Worm (Caenorhabditis elegans) whole organism, L1 larva: ENCODE data around the gene C37C3.10.

Experiments
- C04F5.9 ChIP-seq: sonication (generic microtip); optimal IDR thresholded peaks from 2 replicates; lab custom pipeline; 2016; ENCODE audit warnings: missing genetic modification characterization, missing compliant biosample characterization
- C16A3.4 ChIP-seq: fragments of 150-350 bp; optimal IDR thresholded peaks from 2 replicates; lab custom pipeline; 2014; ENCODE audit warnings: missing biosample characterization, missing genetic modification characterization
- C34B4.2 ChIP-seq: sonication (generic microtip); optimal IDR thresholded peaks from 2 replicates; lab custom pipeline; 2017; ENCODE audit warnings: mild to moderate bottlenecking, missing genetic modification characterization, missing compliant biosample characterization
- aha-1 ChIP-seq: fragments of 150-350 bp; optimal IDR thresholded peaks from 2 replicates; lab custom pipeline; 2014; ENCODE audit warnings: missing biosample characterization, missing genetic modification characterization
- alr-1 ChIP-seq: fragments of 200-800 bp; sonication (Bioruptor generic); optimal IDR thresholded peaks from 2 replicates; lab custom pipeline; 2018; ENCODE audit warnings: borderline replicate concordance, mild to moderate bottlenecking, missing genetic modification characterization, missing compliant biosample characterization
- aly-2 ChIP-seq: fragments of 150-350 bp; optimal IDR thresholded peaks from 2 replicates; lab custom pipeline; 2014; ENCODE audit warnings: missing biosample characterization, missing genetic modification characterization
- ama-1 ChIP-seq: fragments of 150-350 bp; optimal IDR thresholded peaks from 2 replicates; lab custom pipeline; 2014
- blmp-1 ChIP-seq: fragments of 150-350 bp; optimal IDR thresholded peaks from 2 replicates; lab custom pipeline; 2014; ENCODE audit warnings: missing biosample characterization, missing genetic modification characterization
- ceh-8 ChIP-seq: fragments of 200-800 bp; sonication (Bioruptor generic); optimal IDR thresholded peaks from 2 replicates; lab custom pipeline; 2018; ENCODE audit warnings: mild to moderate bottlenecking, missing genetic modification characterization, moderate library complexity, missing compliant biosample characterization
- ceh-82 ChIP-seq, 3 experiments: fragments of 150-350 bp in 1 of 3; sonication (generic microtip) in 2 of 3; optimal IDR thresholded peaks; 2 replicates each; lab custom pipeline; 2014 to 2017; ENCODE audit warnings: missing biosample characterization in 3 of 3, missing genetic modification characterization in 3 of 3
- ceh-88 ChIP-seq: fragments of 200-800 bp; sonication (Bioruptor generic); IDR thresholded peaks from 2 replicates; pipeline ENCODE4 v1.3.6; 2022; ENCODE audit warnings: missing genetic modification characterization, missing compliant biosample characterization
- ces-1 ChIP-seq: fragments of 150-350 bp; optimal IDR thresholded peaks from 2 replicates; lab custom pipeline; 2014; ENCODE audit warnings: missing biosample characterization, missing genetic modification reagents, missing genetic modification characterization
- dsc-1 ChIP-seq: sonication (generic microtip); optimal IDR thresholded peaks from 2 replicates; lab custom pipeline; 2016; ENCODE audit warnings: mild to moderate bottlenecking, missing genetic modification characterization, missing compliant biosample characterization
- efl-1 ChIP-seq, 4 experiments: fragments of 150-350 bp; optimal IDR thresholded peaks in 3 of 4; peaks in 1 of 4; 1 replicate in 1 of 4; 2 replicates in 3 of 4; lab custom pipeline; 2014; ENCODE audit warnings: missing biosample characterization in 2 of 4, missing genetic modification characterization in 2 of 4, missing genetic modification reagents in 2 of 4
- egl-13 ChIP-seq: sonication (generic microtip); optimal IDR thresholded peaks from 2 replicates; lab custom pipeline; 2016; ENCODE audit warnings: missing genotype, missing genetic modification reagents, missing genetic modification characterization, missing compliant biosample characterization
- elt-3 ChIP-seq, 6 experiments: fragments of 150-350 bp in 1 of 6; sonication (generic microtip); optimal IDR thresholded peaks; 2 replicates each; lab custom pipeline; 2017 to 2018; ENCODE audit warnings: missing biosample characterization in 6 of 6, missing genetic modification characterization in 6 of 6, inconsistent platforms in 1 of 6
- fkh-8 ChIP-seq: sonication (generic microtip); optimal IDR thresholded peaks from 2 replicates; lab custom pipeline; 2016; ENCODE audit warnings: mild to moderate bottlenecking, missing genetic modification characterization, missing compliant biosample characterization
- hlh-17 ChIP-seq: fragments of 200-800 bp; sonication (Bioruptor generic); optimal IDR thresholded peaks from 2 replicates; lab custom pipeline; 2018; ENCODE audit warnings: missing genetic modification characterization, mild to moderate bottlenecking, missing compliant biosample characterization, moderate library complexity, borderline replicate concordance
- hlh-4 ChIP-seq: sonication (generic microtip); optimal IDR thresholded peaks from 2 replicates; lab custom pipeline; 2016; ENCODE audit warnings: mild to moderate bottlenecking, missing genetic modification characterization, missing compliant biosample characterization
- hpl-2 ChIP-seq: fragments of 150-350 bp; optimal IDR thresholded peaks from 2 replicates; lab custom pipeline; 2014; ENCODE audit warnings: missing biosample characterization, missing genetic modification reagents, missing genetic modification characterization
- isw-1 ChIP-seq: fragments of 200-800 bp; sonication (Bioruptor generic); IDR thresholded peaks from 2 replicates; pipeline ENCODE4 v1.3.6; 2022; ENCODE audit warnings: missing genetic modification characterization, missing compliant biosample characterization
- jun-1 ChIP-seq: fragments of 150-350 bp; optimal IDR thresholded peaks from 2 replicates; lab custom pipeline; 2014; ENCODE audit warnings: missing biosample characterization, missing genetic modification reagents, missing genetic modification characterization
- lin-13 ChIP-seq: fragments of 150-350 bp; optimal IDR thresholded peaks from 2 replicates; lab custom pipeline; 2014; ENCODE audit warnings: missing biosample characterization, missing genetic modification reagents, missing genetic modification characterization
- lin-15B ChIP-seq: fragments of 150-350 bp; sonication (generic microtip); optimal IDR thresholded peaks from 3 replicates; lab custom pipeline; 2014; ENCODE audit warnings: missing biosample characterization, missing genetic modification characterization
- lin-35 ChIP-seq, 2 experiments: fragments of 150-350 bp; optimal IDR thresholded peaks; 2 replicates each; lab custom pipeline; 2014; ENCODE audit warnings: missing biosample characterization in 2 of 2, missing genetic modification characterization in 2 of 2, missing genetic modification reagents in 2 of 2
- lin-39 ChIP-seq: fragments of 150-350 bp; optimal IDR thresholded peaks from 2 replicates; lab custom pipeline; 2014; ENCODE audit warnings: missing biosample characterization, missing genetic modification reagents, missing genetic modification characterization
- mab-9 ChIP-seq: fragments of 200-800 bp; sonication (Bioruptor generic); IDR thresholded peaks from 2 replicates; pipeline ENCODE4 v1.3.6; 2022; ENCODE audit warnings: missing genetic modification reagents, missing genetic modification characterization, missing compliant biosample characterization
- mdl-1 ChIP-seq, 2 experiments: fragments of 150-350 bp; optimal IDR thresholded peaks; 2 replicates each; lab custom pipeline; 2014 to 2017; ENCODE audit warnings: missing biosample characterization in 2 of 2, missing genetic modification characterization in 2 of 2, inconsistent platforms in 1 of 2
- mef-2 ChIP-seq: fragments of 150-350 bp; optimal IDR thresholded peaks from 2 replicates; lab custom pipeline; 2014; ENCODE audit warnings: missing biosample characterization, missing genetic modification characterization
- mep-1 ChIP-seq: fragments of 150-350 bp; optimal IDR thresholded peaks from 2 replicates; lab custom pipeline; 2014; ENCODE audit warnings: missing biosample characterization, missing genetic modification characterization
- nhr-11 ChIP-seq: fragments of 150-350 bp; optimal IDR thresholded peaks from 2 replicates; lab custom pipeline; 2014; ENCODE audit warnings: missing biosample characterization, missing genetic modification characterization
- nhr-20 ChIP-seq: sonication (generic microtip); optimal IDR thresholded peaks from 2 replicates; lab custom pipeline; 2016; ENCODE audit warnings: mild to moderate bottlenecking, missing genetic modification characterization, missing compliant biosample characterization
- nhr-28 ChIP-seq: fragments of 150-350 bp; optimal IDR thresholded peaks from 2 replicates; lab custom pipeline; 2014; ENCODE audit warnings: missing biosample characterization, missing genetic modification characterization
- nhr-71 ChIP-seq: sonication (generic microtip); optimal IDR thresholded peaks from 2 replicates; lab custom pipeline; 2016; ENCODE audit warnings: mild to moderate bottlenecking, missing genetic modification characterization, moderate library complexity, missing compliant biosample characterization
- nhr-77 ChIP-seq: fragments of 150-350 bp; optimal IDR thresholded peaks from 2 replicates; lab custom pipeline; 2014; ENCODE audit warnings: missing biosample characterization, missing genetic modification characterization
- nhr-84 ChIP-seq: sonication (generic microtip); optimal IDR thresholded peaks from 2 replicates; lab custom pipeline; 2017; ENCODE audit warnings: missing biosample characterization, missing genetic modification characterization
- nhr-85 ChIP-seq: sonication (generic microtip); peaks from one replicate; lab custom pipeline; 2016; ENCODE audit warnings: missing genetic modification characterization, inconsistent platforms, missing compliant biosample characterization
- rnt-1 ChIP-seq: sonication (generic microtip); optimal IDR thresholded peaks from 2 replicates; lab custom pipeline; 2016; ENCODE audit warnings: mild to moderate bottlenecking, missing genetic modification characterization, moderate library complexity, missing compliant biosample characterization
- skn-1 ChIP-seq: fragments of 150-350 bp; optimal IDR thresholded peaks from 2 replicates; lab custom pipeline; 2014; ENCODE audit warnings: missing biosample characterization, missing genetic modification characterization
- snu-23 ChIP-seq: sonication (generic microtip); optimal IDR thresholded peaks from 2 replicates; lab custom pipeline; 2016; ENCODE audit warnings: missing genetic modification characterization, missing compliant biosample characterization
- sox-4 ChIP-seq: sonication (generic microtip); optimal IDR thresholded peaks from 2 replicates; lab custom pipeline; 2016; ENCODE audit warnings: missing genetic modification characterization, missing compliant biosample characterization
- sptf-1 ChIP-seq: fragments of 150-350 bp; optimal IDR thresholded peaks from 2 replicates; lab custom pipeline; 2014; ENCODE audit warnings: missing biosample characterization, missing genetic modification characterization
- sup-37 ChIP-seq: fragments of 200-800 bp; sonication (Bioruptor generic); optimal IDR thresholded peaks from 2 replicates; lab custom pipeline; 2018; ENCODE audit warnings: mild to moderate bottlenecking, missing genetic modification characterization, missing compliant biosample characterization
- tbx-2 ChIP-seq: sonication (generic microtip); optimal IDR thresholded peaks from 2 replicates; lab custom pipeline; 2016; ENCODE audit warnings: missing genetic modification characterization, missing compliant biosample characterization
- unc-130 ChIP-seq: fragments of 150-350 bp; optimal IDR thresholded peaks from 2 replicates; lab custom pipeline; 2017; ENCODE audit warnings: missing biosample characterization, missing genetic modification characterization, inconsistent platforms
- unc-62 ChIP-seq: fragments of 150-350 bp; optimal IDR thresholded peaks from 2 replicates; lab custom pipeline; 2014; ENCODE audit warnings: missing biosample characterization, missing genetic modification reagents, missing genetic modification characterization
- unc-98 ChIP-seq: fragments of 200-800 bp; sonication (Bioruptor generic); IDR thresholded peaks from 2 replicates; pipeline ENCODE4 v1.3.6; 2022; ENCODE audit warnings: missing genetic modification characterization, missing compliant biosample characterization
- vab-15 ChIP-seq: sonication (generic microtip); optimal IDR thresholded peaks from 2 replicates; lab custom pipeline; 2017; ENCODE audit warnings: missing genotype, mild to moderate bottlenecking, missing genetic modification characterization, missing compliant biosample characterization
- zag-1 ChIP-seq: fragments of 150-350 bp; optimal IDR thresholded peaks from 2 replicates; lab custom pipeline; 2014; ENCODE audit warnings: missing biosample characterization, missing genetic modification characterization
- zip-4 ChIP-seq: fragments of 200-800 bp; sonication (Bioruptor generic); optimal IDR thresholded peaks from 2 replicates; lab custom pipeline; 2018; ENCODE audit warnings: mild to moderate bottlenecking, missing genetic modification characterization, moderate library complexity, missing compliant biosample characterization
- ztf-11 ChIP-seq, 2 experiments: sonication (generic microtip); optimal IDR thresholded peaks; 2 replicates each; lab custom pipeline; 2016 to 2017; ENCODE audit warnings: missing genetic modification characterization in 2 of 2, missing biosample characterization in 1 of 2, missing compliant biosample characterization in 1 of 2
- ztf-4 ChIP-seq: fragments of 150-350 bp; optimal IDR thresholded peaks from 2 replicates; lab custom pipeline; 2014; ENCODE audit warnings: missing biosample characterization, missing genetic modification characterization

The C37C3.10 gene

ce11 chrV:7822655-7823054, 40.2 kb downstream of the C37C3.10 start (continued):
- TF ChIP-seq ztf-11 (tag; optimal IDR thresholded peaks at IDR 0.05; lab: Kevin White, UChicago): no peak
- TF ChIP-seq zag-1 (tag; lab: Kevin White, UChicago): no peak
- TF ChIP-seq ceh-88 (GFP tag; lab: Robert Waterston, UW): no peak
- no peak for TF ChIP-seq blmp-1 (tag; lab: Kevin White, UChicago)
- TF ChIP-seq ces-1 (GFP tag; lab: Kevin White, UChicago): no peak
- TF ChIP-seq fkh-8: no peak
- no peak for TF ChIP-seq nhr-28 (tag; lab: Kevin White, UChicago)
- TF ChIP-seq C16A3.4 (tag; lab: Kevin White, UChicago): no peak
- peak; percentile 46 for TF ChIP-seq unc-130 (tag; lab: Kevin White, UChicago)
- no peak for TF ChIP-seq mab-9
- no peak for TF ChIP-seq hlh-4 (tag; lab: Kevin White, UChicago)
- peak; percentile 33 for TF ChIP-seq mef-2
- TF ChIP-seq rnt-1 (tag; lab: Kevin White, UChicago): peak; percentile 80
- TF ChIP-seq ceh-8 (GFP tag; lab: Kevin White, UChicago): no peak
- no peak for TF ChIP-seq C34B4.2 (tag; lab: Kevin White, UChicago)
- no peak for TF ChIP-seq jun-1 (tag; lab: Kevin White, UChicago)
- TF ChIP-seq sox-4: no peak
- TF ChIP-seq hpl-2 (GFP tag; lab: Kevin White, UChicago): no peak
- no peak for TF ChIP-seq efl-1 (optimal IDR thresholded peaks at IDR 0.05; lab: Kevin White, UChicago)
- no peak for TF ChIP-seq efl-1 (GFP tag; optimal IDR thresholded peaks at IDR 0.05 in 1 of 2; lab: Kevin White, UChicago)
- TF ChIP-seq nhr-11: no peak
- peak; percentile 23 for TF ChIP-seq lin-39 (tag; lab: Kevin White, UChicago)
- no peak for TF ChIP-seq lin-15B (tag; lab: Kevin White, UChicago)
- TF ChIP-seq isw-1: no peak
- no peak for TF ChIP-seq C04F5.9 (tag; lab: Kevin White, UChicago)
- TF ChIP-seq ztf-4 (tag; lab: Kevin White, UChicago): peak; percentile 56
- TF ChIP-seq skn-1 (tag; lab: Kevin White, UChicago): no peak
- TF ChIP-seq vab-15 (tag; lab: Kevin White, UChicago): no peak
- peak; percentile 44 for TF ChIP-seq nhr-20 (tag; lab: Kevin White, UChicago)
- TF ChIP-seq aly-2 (tag; lab: Kevin White, UChicago): no peak
- TF ChIP-seq unc-62 (GFP tag; lab: Kevin White, UChicago): no peak
- no peak for TF ChIP-seq elt-3 (tag; optimal IDR thresholded peaks at IDR 0.05; lab: Kevin White, UChicago)
- no peak for TF ChIP-seq ceh-82 (tag; optimal IDR thresholded peaks at IDR 0.05; lab: Kevin White, UChicago)
- TF ChIP-seq ama-1 (lab: Kevin White, UChicago): no peak
- TF ChIP-seq alr-1 (tag; lab: Kevin White, UChicago): no peak
- TF ChIP-seq tbx-2 (tag; lab: Kevin White, UChicago): peak; percentile 33

ce11 chrV:7820270-7820669, 42.6 kb downstream of the C37C3.10 start, which contains the start of gene lbp-4:
TSS of gene lbp-4 (plus strand) at chrV:7820578.
- TF ChIP-seq sptf-1 (tag; lab: Kevin White, UChicago) (no peak), hlh-17 (GFP tag; lab: Kevin White, UChicago) (no peak), unc-98 (GFP tag; lab: Robert Waterston, UW) (no peak), mdl-1 (tag; optimal IDR thresholded peaks at IDR 0.05; lab: Kevin White, UChicago) (no peak), sox-4 (no peak), jun-1 (tag; lab: Kevin White, UChicago) (no peak), mab-9 (no peak), lin-39 (tag; lab: Kevin White, UChicago) (no peak), lin-35 (GFP tag; optimal IDR thresholded peaks at IDR 0.05; lab: Kevin White, UChicago) (peak; percentile 44 to 78), fkh-8 (peak; percentile 7), aha-1 (no peak), nhr-71 (tag; lab: Kevin White, UChicago) (peak; percentile 54), nhr-85 (no peak), lin-15B (tag; lab: Kevin White, UChicago) (peak; percentile 26), zip-4 (GFP tag; lab: Kevin White, UChicago) (no peak), mep-1 (tag; lab: Kevin White, UChicago) (no peak), lin-13 (GFP tag; lab: Kevin White, UChicago) (peak; percentile 20), nhr-11 (no peak), egl-13 (tag; lab: Kevin White, UChicago) (no peak), sup-37 (no peak), ces-1 (GFP tag; lab: Kevin White, UChicago) (no peak), ceh-82 (tag; optimal IDR thresholded peaks at IDR 0.05; lab: Kevin White, UChicago) (peak in 1 of 3 experiments; percentile 30), dsc-1 (peak; percentile 16), snu-23 (GFP tag; lab: Kevin White, UChicago) (peak; percentile 37), nhr-84 (tag; lab: Kevin White, UChicago) (no peak), nhr-77 (tag; lab: Kevin White, UChicago) (peak; percentile 23)
